Fruit fly (Drosophila melanogaster) whole organism, embryonic: Measurements from ENCODE around the gene PhKgamma.

Source experiments
- ATbp ChIP-seq: fragments of 200-800 bp; sonication (Bioruptor generic); optimal IDR thresholded peaks from 2 replicates; lab custom pipeline; 2017; ENCODE audit warnings: missing biosample characterization, mild to moderate bottlenecking, missing genetic modification characterization, missing genetic modification reagents
- Ada2b ChIP-seq: fragments of 200-800 bp; sonication (Bioruptor generic); IDR thresholded peaks from 2 replicates; pipeline ENCODE4 v1.3.6; 2022; ENCODE audit warnings: missing biosample characterization, missing genetic modification characterization
- Awh ChIP-seq: fragments of 200-800 bp; sonication (Bioruptor generic); IDR thresholded peaks from 2 replicates; pipeline ENCODE4, ENCODE4 v1.3.6; 2022; ENCODE audit warnings: missing biosample characterization, missing genetic modification characterization
- Bteb2 ChIP-seq: fragments of 200-800 bp; sonication (Bioruptor generic); optimal IDR thresholded peaks from 2 replicates; lab custom pipeline; 2016; ENCODE audit warnings: missing biosample characterization, missing genetic modification characterization
- CG10654 ChIP-seq: fragments of 200-800 bp; sonication (Bioruptor generic); optimal IDR thresholded peaks from 2 replicates; lab custom pipeline; 2016; ENCODE audit warnings: missing biosample characterization, missing genetic modification characterization
- CG11560 ChIP-seq: fragments of 200-800 bp; sonication (Bioruptor generic); IDR thresholded peaks from 3 replicates; pipeline ENCODE4 v1.3.6; 2022; ENCODE audit warnings: missing biosample characterization, missing genetic modification characterization
- CG12299 ChIP-seq: fragments of 200-800 bp; sonication (Bioruptor generic); optimal IDR thresholded peaks from 2 replicates; lab custom pipeline; 2018; ENCODE audit warnings: missing biosample characterization, mild to moderate bottlenecking, missing genetic modification characterization
- CG17328 ChIP-seq: fragments of 200-800 bp; sonication (Bioruptor generic); IDR thresholded peaks from 2 replicates; pipeline ENCODE4 v1.3.6; 2022; ENCODE audit warnings: missing biosample characterization, missing genetic modification characterization
- CG17612 ChIP-seq: fragments of 200-800 bp; sonication (Bioruptor generic); IDR thresholded peaks from 2 replicates; pipeline ENCODE4 v1.3.6; 2022; ENCODE audit warnings: missing biosample characterization, missing genetic modification characterization
- CG1792 ChIP-seq: fragments of 200-800 bp; sonication (Bioruptor generic); optimal IDR thresholded peaks from 2 replicates; lab custom pipeline; 2016; ENCODE audit warnings: missing biosample characterization, missing genetic modification characterization
- CG18619 ChIP-seq: fragments of 200-800 bp; sonication (Bioruptor generic); optimal IDR thresholded peaks from 3 replicates; lab custom pipeline; 2017; ENCODE audit warnings: missing biosample characterization, mild to moderate bottlenecking, missing genetic modification characterization
- CG31365 ChIP-seq: fragments of 200-800 bp; sonication (Bioruptor generic); optimal IDR thresholded peaks from 2 replicates; lab custom pipeline; 2018; ENCODE audit warnings: missing biosample characterization, mild to moderate bottlenecking, missing genetic modification characterization
- CG33213 ChIP-seq: fragments of 200-800 bp; sonication (Bioruptor generic); optimal IDR thresholded peaks from 3 replicates; lab custom pipeline; 2016; ENCODE audit warnings: missing biosample characterization, missing genetic modification characterization
- CG8359 ChIP-seq: fragments of 200-800 bp; sonication (Bioruptor generic); optimal IDR thresholded peaks from 2 replicates; lab custom pipeline; 2017; ENCODE audit warnings: missing biosample characterization, mild to moderate bottlenecking, missing genetic modification characterization, borderline replicate concordance
- Camta ChIP-seq: fragments of 200-800 bp; sonication (Bioruptor generic); optimal IDR thresholded peaks from 2 replicates; lab custom pipeline; 2016; ENCODE audit warnings: missing biosample characterization, missing genetic modification characterization
- Dad ChIP-seq: fragments of 200-800 bp; sonication (Bioruptor generic); optimal IDR thresholded peaks from 3 replicates; lab custom pipeline; 2016; ENCODE audit warnings: missing biosample characterization, missing genetic modification characterization
- HLHmδ ChIP-seq: fragments of 200-800 bp; sonication (Bioruptor generic); optimal IDR thresholded peaks from 2 replicates; lab custom pipeline; 2018; ENCODE audit warnings: missing biosample characterization, mild to moderate bottlenecking, missing genetic modification characterization, moderate library complexity
- Med ChIP-seq: fragments of 200-800 bp; sonication (Bioruptor generic); peaks from one replicate; lab custom pipeline; 2016; ENCODE audit warnings: missing biosample characterization, missing genetic modification characterization, mild to moderate bottlenecking, inconsistent platforms, moderate library complexity
- Meics ChIP-seq: fragments of 200-800 bp; sonication (Bioruptor generic); optimal IDR thresholded peaks from 2 replicates; lab custom pipeline; 2017; ENCODE audit warnings: missing biosample characterization, mild to moderate bottlenecking, missing genetic modification characterization
- NK7.1 ChIP-seq: fragments of 200-800 bp; sonication (Bioruptor generic); optimal IDR thresholded peaks from 3 replicates; lab custom pipeline; 2016; ENCODE audit warnings: missing biosample characterization, missing genetic modification characterization
- Pdp1 ChIP-seq, 2 experiments: fragments of 200-800 bp; sonication (Bioruptor generic); optimal IDR thresholded peaks; 3 replicates each; lab custom pipeline; 2016; ENCODE audit warnings: missing biosample characterization in 2 of 2, missing genetic modification characterization in 2 of 2, mild to moderate bottlenecking in 1 of 2, moderate library complexity in 1 of 2
- Ptx1 ChIP-seq: fragments of 200-800 bp; sonication (Bioruptor generic); IDR thresholded peaks from 2 replicates; pipeline ENCODE4 v1.3.6; 2022; ENCODE audit warnings: missing biosample characterization, missing genetic modification characterization
- Rfx ChIP-seq: fragments of 200-800 bp; sonication (Bioruptor generic); IDR thresholded peaks from 2 replicates; pipeline ENCODE4 v1.3.6; 2022; ENCODE audit warnings: missing biosample characterization, missing genetic modification characterization
- Sox100B ChIP-seq: fragments of 200-800 bp; sonication (Bioruptor generic); optimal IDR thresholded peaks from 3 replicates; lab custom pipeline; 2018; ENCODE audit warnings: missing biosample characterization, mild to moderate bottlenecking, missing genetic modification characterization
- Stat92E ChIP-seq, 3 experiments: fragments of >200 bp in 2 of 3; fragments of 200-800 bp in 1 of 3; sonication (Bioruptor generic) in 1 of 3; optimal IDR thresholded peaks; 2 replicates each; lab custom pipeline; 2017 to 2019; ENCODE audit warnings: missing biosample characterization in 3 of 3, missing genetic modification characterization in 3 of 3, mild to moderate bottlenecking in 1 of 3, moderate library complexity in 1 of 3
- Trl ChIP-seq, 3 experiments: fragments of >200 bp in 2 of 3; fragments of 200-800 bp in 1 of 3; sonication (Bioruptor generic) in 1 of 3; optimal IDR thresholded peaks; 2 replicates in 1 of 3; 3 replicates in 2 of 3; lab custom pipeline; 2016 to 2017; ENCODE audit warnings: missing biosample characterization in 1 of 3, missing genetic modification characterization in 1 of 3
- Xrp1 ChIP-seq: fragments of 200-800 bp; sonication (Bioruptor generic); IDR thresholded peaks from 2 replicates; pipeline ENCODE4 v1.3.6; 2022; ENCODE audit warnings: missing biosample characterization, missing genetic modification characterization
- ap ChIP-seq: fragments of 200-800 bp; sonication (Bioruptor generic); IDR thresholded peaks from 2 replicates; pipeline ENCODE4 v1.3.6; 2022; ENCODE audit warnings: missing biosample characterization, missing genetic modification characterization
- ash1 ChIP-seq: fragments of 200-800 bp; sonication (Bioruptor generic); optimal IDR thresholded peaks from 2 replicates; lab custom pipeline; 2018; ENCODE audit warnings: missing biosample characterization, mild to moderate bottlenecking, missing genetic modification characterization
- bsh ChIP-seq, 2 experiments: fragments of 200-800 bp; sonication (Bioruptor generic); optimal IDR thresholded peaks; 2 replicates each; lab custom pipeline; 2017 to 2018; ENCODE audit warnings: mild to moderate bottlenecking in 2 of 2, missing biosample characterization in 2 of 2, missing genetic modification characterization in 2 of 2, moderate library complexity in 1 of 2
- cg ChIP-seq: fragments of 200-800 bp; sonication (Bioruptor generic); optimal IDR thresholded peaks from 3 replicates; lab custom pipeline; 2019; ENCODE audit warnings: missing biosample characterization, mild to moderate bottlenecking, missing genetic modification characterization, moderate library complexity
- dati ChIP-seq: fragments of 200-800 bp; sonication (Bioruptor generic); IDR thresholded peaks from 2 replicates; pipeline ENCODE4 v1.3.6; 2022; ENCODE audit warnings: missing biosample characterization, missing genetic modification characterization
- emc ChIP-seq: fragments of 200-800 bp; sonication (Bioruptor generic); optimal IDR thresholded peaks from 2 replicates; lab custom pipeline; 2016; ENCODE audit warnings: missing biosample characterization, missing genetic modification characterization
- fd96Cb ChIP-seq: fragments of 200-800 bp; sonication (Bioruptor generic); optimal IDR thresholded peaks from 2 replicates; lab custom pipeline; 2018; ENCODE audit warnings: missing biosample characterization, mild to moderate bottlenecking, missing genetic modification characterization, moderate library complexity
- gcm ChIP-seq: fragments of 200-800 bp; sonication (Bioruptor generic); optimal IDR thresholded peaks from 2 replicates; lab custom pipeline; 2019; ENCODE audit warnings: missing biosample characterization, mild to moderate bottlenecking, missing genetic modification characterization, moderate library complexity
- jing ChIP-seq: fragments of 200-800 bp; sonication (Bioruptor generic); optimal IDR thresholded peaks from 2 replicates; lab custom pipeline; 2018; ENCODE audit warnings: missing biosample characterization, mild to moderate bottlenecking, missing genetic modification characterization
- klu ChIP-seq: fragments of 200-800 bp; sonication (Bioruptor generic); IDR thresholded peaks from 2 replicates; pipeline ENCODE4 v1.3.6; 2022; ENCODE audit warnings: missing biosample characterization, missing genetic modification characterization
- kni ChIP-seq: fragments of 200-800 bp; sonication (Bioruptor generic); optimal IDR thresholded peaks from 3 replicates; lab custom pipeline; 2017; ENCODE audit warnings: mild to moderate bottlenecking, missing biosample characterization, missing genetic modification reagents, missing genetic modification characterization
- lilli ChIP-seq: fragments of 200-800 bp; sonication (Bioruptor generic); optimal IDR thresholded peaks from 3 replicates; lab custom pipeline; 2016; ENCODE audit warnings: missing biosample characterization, missing genetic modification characterization
- nerfin-1 ChIP-seq: fragments of 200-800 bp; sonication (Bioruptor generic); optimal IDR thresholded peaks from 3 replicates; lab custom pipeline; 2019; ENCODE audit warnings: missing biosample characterization, mild to moderate bottlenecking, missing genetic modification characterization, moderate library complexity
- psq ChIP-seq: fragments of 200-800 bp; sonication (Bioruptor generic); optimal IDR thresholded peaks from 2 replicates; lab custom pipeline; 2017; ENCODE audit warnings: missing biosample characterization, missing genetic modification characterization
- rib ChIP-seq: fragments of 200-800 bp; sonication (Bioruptor generic); IDR thresholded peaks from 2 replicates; pipeline ENCODE4 v1.3.6; 2022; ENCODE audit warnings: missing biosample characterization, missing genetic modification characterization
- salm ChIP-seq: fragments of 200-800 bp; sonication (Bioruptor generic); optimal IDR thresholded peaks from 2 replicates; lab custom pipeline; 2018; ENCODE audit warnings: missing biosample characterization, mild to moderate bottlenecking, missing genetic modification characterization
- sc ChIP-seq, 3 experiments: fragments of >200 bp in 2 of 3; fragments of 200-800 bp in 1 of 3; sonication (Bioruptor generic) in 1 of 3; optimal IDR thresholded peaks; 2 replicates in 2 of 3; 3 replicates in 1 of 3; lab custom pipeline; 2017; ENCODE audit warnings: mild to moderate bottlenecking in 1 of 3, missing biosample characterization in 1 of 3, missing genetic modification characterization in 1 of 3, missing genetic modification reagents in 1 of 3
- sd ChIP-seq: fragments of 200-800 bp; sonication (Bioruptor generic); optimal IDR thresholded peaks from 3 replicates; lab custom pipeline; 2018; ENCODE audit warnings: missing biosample characterization, mild to moderate bottlenecking, missing genetic modification characterization, moderate library complexity
- sqz ChIP-seq: fragments of 200-800 bp; sonication (Bioruptor generic); optimal IDR thresholded peaks from 3 replicates; lab custom pipeline; 2018; ENCODE audit warnings: missing biosample characterization, mild to moderate bottlenecking, missing genetic modification characterization
- vvl ChIP-seq: fragments of 200-800 bp; sonication (Bioruptor generic); IDR thresholded peaks from 2 replicates; pipeline ENCODE4 v1.3.6; 2022; ENCODE audit warnings: missing biosample characterization, missing genetic modification characterization
- wek ChIP-seq: fragments of 200-800 bp; sonication (Bioruptor generic); optimal IDR thresholded peaks from 3 replicates; lab custom pipeline; 2018; ENCODE audit warnings: missing biosample characterization, mild to moderate bottlenecking, missing genetic modification characterization, moderate library complexity

PhKgamma gene

DNA sequence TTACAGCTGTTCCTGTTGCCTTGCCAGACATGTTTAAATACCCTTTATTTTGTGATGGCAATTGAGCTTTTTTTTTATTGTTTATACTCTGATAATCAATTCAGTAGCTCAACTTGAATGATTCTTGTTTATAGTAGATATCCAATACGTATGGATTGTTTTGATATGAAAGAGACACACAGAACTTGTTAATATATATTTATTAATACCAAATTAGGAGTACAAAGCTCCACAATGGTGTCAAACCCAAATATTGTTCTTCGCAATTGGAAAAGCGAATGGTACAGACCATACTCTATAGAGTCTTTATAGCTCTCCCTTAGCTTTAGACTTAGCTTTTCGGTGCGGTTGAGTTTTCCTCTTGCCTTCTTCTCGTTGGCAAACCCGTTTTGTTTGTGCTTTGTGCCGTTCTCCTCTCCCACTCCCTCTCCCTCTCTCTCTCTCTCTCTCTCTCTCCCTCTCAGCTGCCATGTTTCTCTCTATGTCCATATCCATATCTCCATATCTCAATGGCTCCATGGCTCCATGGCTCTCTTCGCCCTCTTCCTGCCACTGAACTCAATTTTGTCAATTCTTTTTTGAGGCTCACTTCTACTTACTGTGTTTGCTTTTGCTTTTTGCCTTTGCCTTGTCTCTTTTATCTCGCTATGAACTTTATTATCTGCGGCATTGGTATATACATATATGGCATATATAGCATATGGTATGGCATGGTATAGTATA lies 8.9 kb upstream of the PhKgamma start (continued):
- TF ChIP-seq fd96Cb (no peak), psq (GFP tag; lab: Kevin White, UChicago) (peak; percentile 51), sqz (GFP tag; lab: Kevin White, UChicago) (peak; percentile 86), Xrp1 (GFP tag; lab: Robert Waterston, UW) (peak; percentile 42; the same call in 1 of the 2 replicates), wek (GFP tag; lab: Kevin White, UChicago) (peak; percentile 68), Ptx1 (GFP tag; lab: Robert Waterston, UW) (no peak), ash1 (peak; percentile 9), Pdp1 (GFP tag; optimal IDR thresholded peaks at IDR 0.05; lab: Kevin White, UChicago) (peak in 1 of 2 experiments; percentile 28), Sox100B (GFP tag; lab: Kevin White, UChicago) (peak; percentile 25), NK7.1 (GFP tag; lab: Kevin White, UChicago) (peak; percentile 0), CG17612 (GFP tag; lab: Robert Waterston, UW) (no peak), CG17328 (GFP tag; lab: Robert Waterston, UW) (0 out of 2 replicates have a peak, but pooled peaks have one; percentile 4), ap (GFP tag; lab: Robert Waterston, UW) (no peak), Awh (no peak), Trl (optimal IDR thresholded peaks at IDR 0.05; lab: Kevin White, UChicago) (peak; percentile 89 to 99), Trl (GFP tag; optimal IDR thresholded peaks at IDR 0.05; lab: Kevin White, UChicago) (peak; percentile 72), gcm (GFP tag; lab: Kevin White, UChicago) (peak; percentile 30), jing (GFP tag; lab: Kevin White, UChicago) (no peak), Bteb2 (GFP tag; lab: Kevin White, UChicago) (peak; percentile 16), CG18619 (GFP tag; lab: Kevin White, UChicago) (peak; percentile 26), ATbp (GFP tag; lab: Kevin White, UChicago) (peak; percentile 73), sd (tag; lab: Kevin White, UChicago) (peak; percentile 3), klu (GFP tag; lab: Robert Waterston, UW) (no peak), nerfin-1 (tag; lab: Kevin White, UChicago) (peak; percentile 15), bsh (GFP tag; optimal IDR thresholded peaks at IDR 0.05; lab: Kevin White, UChicago) (peak in 1 of 2 experiments; percentile 73), CG31365 (tag; lab: Kevin White, UChicago) (peak; percentile 55), CG11560 (tag; lab: Robert Waterston, UW) (no peak), vvl (GFP tag; lab: Robert Waterston, UW) (peak; percentile 67; the same call in 1 of the 2 replicates), CG33213 (GFP tag; lab: Kevin White, UChicago) (peak; percentile 18), cg (peak; percentile 24), CG12299 (tag; lab: Kevin White, UChicago) (peak; percentile 46), sc (optimal IDR thresholded peaks at IDR 0.05; lab: Kevin White, UChicago) (no peak), sc (GFP tag; optimal IDR thresholded peaks at IDR 0.05; lab: Kevin White, UChicago) (no peak), Dad (GFP tag; lab: Kevin White, UChicago) (no peak), Ada2b (GFP tag; lab: Robert Waterston, UW) (no peak), rib (no peak), Rfx (GFP tag; lab: Robert Waterston, UW) (peak; percentile 33; the same call in 1 of the 2 replicates), CG8359 (peak; percentile 17), Camta (peak; percentile 9), Med (peak; percentile 90), salm (peak; percentile 20), CG1792 (GFP tag; lab: Kevin White, UChicago) (no peak), HLHmδ (GFP tag; lab: Kevin White, UChicago) (peak; percentile 72), Stat92E (GFP tag; optimal IDR thresholded peaks at IDR 0.05; lab: Kevin White, UChicago) (no peak), Meics (GFP tag; lab: Kevin White, UChicago) (peak; percentile 49), emc (no peak), lilli (GFP tag; lab: Kevin White, UChicago) (peak; percentile 14), kni (GFP tag; lab: Kevin White, UChicago) (peak; percentile 78), CG10654 (no peak), dati (GFP tag; lab: Robert Waterston, UW) (no peak)
